Fruit fly (Drosophila melanogaster) whole organism, embryonic: ENCODE measurements around the gene AhcyL1.

Experiments
- B-H2 ChIP-seq: fragments of 200-800 bp; sonication (Bioruptor generic); optimal IDR thresholded peaks from 2 replicates; lab custom pipeline; 2018; ENCODE audit warnings: missing biosample characterization, mild to moderate bottlenecking, missing genetic modification characterization
- CG10543 ChIP-seq: fragments of 200-800 bp; sonication (Bioruptor generic); optimal IDR thresholded peaks from 3 replicates; lab custom pipeline; 2017; ENCODE audit warnings: missing biosample characterization, mild to moderate bottlenecking, missing genetic modification characterization, moderate library complexity
- CG10979 ChIP-seq: fragments of 200-800 bp; sonication (Bioruptor generic); optimal IDR thresholded peaks from 2 replicates; lab custom pipeline; 2018; ENCODE audit warnings: missing biosample characterization, mild to moderate bottlenecking, missing genetic modification characterization, moderate library complexity
- CG11504 ChIP-seq: fragments of 200-800 bp; sonication (Bioruptor generic); optimal IDR thresholded peaks from 3 replicates; lab custom pipeline; 2019; ENCODE audit warnings: missing biosample characterization, mild to moderate bottlenecking, missing genetic modification characterization, moderate library complexity
- CG13123 ChIP-seq: fragments of 200-800 bp; sonication (Bioruptor generic); optimal IDR thresholded peaks from 2 replicates; lab custom pipeline; 2016; ENCODE audit warnings: missing biosample characterization, missing genetic modification characterization
- CG15479 ChIP-seq: fragments of 200-800 bp; sonication (Bioruptor generic); optimal IDR thresholded peaks from 3 replicates; lab custom pipeline; 2019; ENCODE audit warnings: missing biosample characterization, mild to moderate bottlenecking, missing genetic modification characterization, moderate library complexity
- CG1603 ChIP-seq: fragments of 200-800 bp; sonication (Bioruptor generic); optimal IDR thresholded peaks from 2 replicates; lab custom pipeline; 2019; ENCODE audit warnings: missing biosample characterization, mild to moderate bottlenecking, missing genetic modification characterization, moderate library complexity
- CG16779 ChIP-seq: fragments of 200-800 bp; sonication (Bioruptor generic); IDR thresholded peaks from 2 replicates; pipeline ENCODE4 v1.3.6; 2022; ENCODE audit warnings: missing biosample characterization, missing genetic modification characterization
- CG16815 ChIP-seq: fragments of 200-800 bp; sonication (Bioruptor generic); optimal IDR thresholded peaks from 3 replicates; lab custom pipeline; 2017; ENCODE audit warnings: missing biosample characterization, mild to moderate bottlenecking, missing genetic modification characterization
- CG17829 ChIP-seq: fragments of 200-800 bp; optimal IDR thresholded peaks from 2 replicates; lab custom pipeline; 2019; ENCODE audit warnings: missing biosample characterization, mild to moderate bottlenecking, missing genetic modification characterization, moderate library complexity
- CG2199 ChIP-seq: fragments of 200-800 bp; sonication (Bioruptor generic); IDR thresholded peaks from 3 replicates; pipeline ENCODE4 v1.3.6; 2022; ENCODE audit warnings: missing biosample characterization, missing genetic modification characterization
- CG3163 ChIP-seq: fragments of 200-800 bp; sonication (Bioruptor generic); optimal IDR thresholded peaks from 3 replicates; lab custom pipeline; 2016; ENCODE audit warnings: missing biosample characterization, missing genetic modification characterization
- CG4360 ChIP-seq: fragments of 200-800 bp; sonication (Bioruptor generic); IDR thresholded peaks from 2 replicates; pipeline ENCODE4 v1.3.6; 2022; ENCODE audit warnings: missing biosample characterization, missing genetic modification characterization
- CG4820 ChIP-seq: fragments of 200-800 bp; sonication (Bioruptor generic); optimal IDR thresholded peaks from 3 replicates; lab custom pipeline; 2016; ENCODE audit warnings: missing biosample characterization, missing genetic modification characterization
- CG6854 ChIP-seq: fragments of 200-800 bp; sonication (Bioruptor generic); optimal IDR thresholded peaks from 3 replicates; lab custom pipeline; 2017; ENCODE audit warnings: missing biosample characterization, mild to moderate bottlenecking, missing genetic modification characterization
- CG7357 ChIP-seq: fragments of 200-800 bp; sonication (Bioruptor generic); IDR thresholded peaks from 3 replicates; pipeline ENCODE4 v1.3.6; 2022; ENCODE audit warnings: missing biosample characterization, missing genetic modification characterization
- CG7745 ChIP-seq: fragments of 200-800 bp; sonication (Bioruptor generic); optimal IDR thresholded peaks from 2 replicates; lab custom pipeline; 2018; ENCODE audit warnings: missing biosample characterization, mild to moderate bottlenecking, missing genetic modification characterization, moderate library complexity
- Dip3 ChIP-seq: fragments of 200-800 bp; sonication (Bioruptor generic); optimal IDR thresholded peaks from 3 replicates; lab custom pipeline; 2016; ENCODE audit warnings: missing biosample characterization, missing genetic modification characterization
- HLH4C ChIP-seq: fragments of 200-800 bp; sonication (Bioruptor generic); IDR thresholded peaks from 3 replicates; pipeline ENCODE4 v1.3.6; 2022; ENCODE audit warnings: missing biosample characterization, missing genetic modification characterization; ENCODE audit not compliant: partially characterized antibody
- Hr51 ChIP-seq, 2 experiments: fragments of 200-800 bp; sonication (Bioruptor generic); optimal IDR thresholded peaks; 2 replicates in 1 of 2; 3 replicates in 1 of 2; lab custom pipeline; 2016 to 2018; ENCODE audit warnings: missing biosample characterization in 2 of 2, missing genetic modification characterization in 2 of 2, mild to moderate bottlenecking in 1 of 2, moderate library complexity in 1 of 2
- Max ChIP-seq: fragments of 200-800 bp; sonication (Bioruptor generic); optimal IDR thresholded peaks from 2 replicates; lab custom pipeline; 2016; ENCODE audit warnings: missing biosample characterization, mild to moderate bottlenecking, missing genetic modification characterization
- Opbp ChIP-seq: fragments of 200-800 bp; sonication (Bioruptor generic); IDR thresholded peaks from 3 replicates; pipeline ENCODE4 v1.3.6; 2022; ENCODE audit warnings: missing biosample characterization, missing genetic modification characterization; ENCODE audit not compliant: partially characterized antibody
- Sin3A ChIP-seq: fragments of >200 bp; optimal IDR thresholded peaks from 2 replicates; lab custom pipeline; 2018
- Stat92E ChIP-seq, 3 experiments: fragments of >200 bp in 2 of 3; fragments of 200-800 bp in 1 of 3; sonication (Bioruptor generic) in 1 of 3; optimal IDR thresholded peaks; 2 replicates each; lab custom pipeline; 2017 to 2019; ENCODE audit warnings: missing biosample characterization in 3 of 3, missing genetic modification characterization in 3 of 3, mild to moderate bottlenecking in 1 of 3, moderate library complexity in 1 of 3
- Tbp ChIP-seq: fragments of >200 bp; optimal IDR thresholded peaks from 2 replicates; lab custom pipeline; 2018; ENCODE audit warnings: missing biosample characterization, missing genetic modification characterization
- Xbp1 ChIP-seq: fragments of 200-800 bp; sonication (Bioruptor generic); optimal IDR thresholded peaks from 3 replicates; lab custom pipeline; 2016; ENCODE audit warnings: missing biosample characterization, mild to moderate bottlenecking, missing genetic modification characterization
- ac ChIP-seq: fragments of 200-800 bp; sonication (Bioruptor generic); optimal IDR thresholded peaks from 3 replicates; lab custom pipeline; 2017; ENCODE audit warnings: missing biosample characterization, mild to moderate bottlenecking, missing genetic modification characterization
- cg ChIP-seq: fragments of 200-800 bp; sonication (Bioruptor generic); optimal IDR thresholded peaks from 3 replicates; lab custom pipeline; 2019; ENCODE audit warnings: missing biosample characterization, mild to moderate bottlenecking, missing genetic modification characterization, moderate library complexity
- corto ChIP-seq: fragments of 200-800 bp; sonication (Bioruptor generic); optimal IDR thresholded peaks from 2 replicates; lab custom pipeline; 2016; ENCODE audit warnings: missing biosample characterization, mild to moderate bottlenecking, missing genetic modification characterization, moderate library complexity
- crc ChIP-seq: fragments of 200-800 bp; sonication (Bioruptor generic); optimal IDR thresholded peaks from 2 replicates; lab custom pipeline; 2016; ENCODE audit warnings: missing biosample characterization, missing genetic modification characterization
- da ChIP-seq: fragments of 200-800 bp; sonication (Bioruptor generic); optimal IDR thresholded peaks from 2 replicates; lab custom pipeline; 2016; ENCODE audit warnings: missing biosample characterization, missing genetic modification characterization
- danr ChIP-seq: fragments of 200-800 bp; sonication (Bioruptor generic); IDR thresholded peaks from 2 replicates; pipeline ENCODE4 v1.3.6; 2022; ENCODE audit warnings: missing biosample characterization, missing genetic modification characterization
- dati ChIP-seq: fragments of 200-800 bp; sonication (Bioruptor generic); IDR thresholded peaks from 2 replicates; pipeline ENCODE4 v1.3.6; 2022; ENCODE audit warnings: missing biosample characterization, missing genetic modification characterization
- dimm ChIP-seq: fragments of 200-800 bp; sonication (Bioruptor generic); IDR thresholded peaks from 2 replicates; pipeline ENCODE4 v1.3.6; 2022; ENCODE audit warnings: missing biosample characterization, missing genetic modification characterization
- gt ChIP-seq: fragments of 200-800 bp; sonication (Bioruptor generic); IDR thresholded peaks from 2 replicates; pipeline ENCODE4 v1.3.6; 2022; ENCODE audit warnings: missing biosample characterization, missing genetic modification characterization
- jumu ChIP-seq: fragments of 200-800 bp; sonication (Bioruptor generic); optimal IDR thresholded peaks from 3 replicates; lab custom pipeline; 2016; ENCODE audit warnings: missing biosample characterization, missing genetic modification characterization
- lola ChIP-seq, 3 experiments: fragments of >200 bp in 2 of 3; fragments of 200-800 bp in 1 of 3; sonication (Bioruptor generic) in 1 of 3; optimal IDR thresholded peaks; 2 replicates each; lab custom pipeline; 2017 to 2019; ENCODE audit warnings: missing biosample characterization in 3 of 3, missing genetic modification characterization in 3 of 3, mild to moderate bottlenecking in 1 of 3, moderate library complexity in 1 of 3
- mam ChIP-seq: fragments of 200-800 bp; sonication (Bioruptor generic); optimal IDR thresholded peaks from 3 replicates; lab custom pipeline; 2016; ENCODE audit warnings: missing biosample characterization, missing genetic modification characterization
- nmo ChIP-seq: fragments of 200-800 bp; sonication (Bioruptor generic); optimal IDR thresholded peaks from 2 replicates; lab custom pipeline; 2018; ENCODE audit warnings: missing biosample characterization, mild to moderate bottlenecking, missing genetic modification characterization, moderate library complexity
- oc ChIP-seq: fragments of 200-800 bp; sonication (Bioruptor generic); optimal IDR thresholded peaks from 2 replicates; lab custom pipeline; 2018; ENCODE audit warnings: missing biosample characterization, mild to moderate bottlenecking, missing genetic modification characterization, moderate library complexity
- pb ChIP-seq: fragments of 200-800 bp; sonication (Bioruptor generic); optimal IDR thresholded peaks from 3 replicates; lab custom pipeline; 2016; ENCODE audit warnings: missing biosample characterization, missing genetic modification characterization
- pum ChIP-seq: fragments of 200-800 bp; sonication (Bioruptor generic); optimal IDR thresholded peaks from 2 replicates; lab custom pipeline; 2016; ENCODE audit warnings: missing biosample characterization, missing genetic modification characterization
- row ChIP-seq: fragments of 200-800 bp; sonication (Bioruptor generic); IDR thresholded peaks from 3 replicates; pipeline ENCODE4 v1.3.6; 2022; ENCODE audit warnings: missing biosample characterization, missing genetic modification characterization
- run ChIP-seq: fragments of 200-800 bp; sonication (Bioruptor generic); optimal IDR thresholded peaks from 3 replicates; lab custom pipeline; 2018; ENCODE audit warnings: missing biosample characterization, mild to moderate bottlenecking, missing genetic modification characterization
- slp2 ChIP-seq: fragments of 200-800 bp; sonication (Bioruptor generic); optimal IDR thresholded peaks from 2 replicates; lab custom pipeline; 2016; ENCODE audit warnings: missing biosample characterization, missing genetic modification characterization
- vfl ChIP-seq: fragments of 200-800 bp; sonication (Bioruptor generic); optimal IDR thresholded peaks from 2 replicates; lab custom pipeline; 2016; ENCODE audit warnings: missing biosample characterization, missing genetic modification characterization
- wor ChIP-seq: fragments of 200-800 bp; sonication (Bioruptor generic); IDR thresholded peaks from 2 replicates; pipeline ENCODE4 v1.3.6; 2022; ENCODE audit warnings: missing biosample characterization, missing genetic modification characterization
- z ChIP-seq: fragments of 200-800 bp; sonication (Bioruptor generic); IDR thresholded peaks from 3 replicates; pipeline ENCODE4 v1.3.6; 2022; ENCODE audit warnings: missing biosample characterization, missing genetic modification characterization
- zen2 ChIP-seq: fragments of 200-800 bp; sonication (Bioruptor generic); IDR thresholded peaks from 3 replicates; pipeline ENCODE4 v1.3.6; 2022; ENCODE audit warnings: missing biosample characterization, missing genetic modification characterization; ENCODE audit not compliant: partially characterized antibody

AhcyL1 gene

DNA sequence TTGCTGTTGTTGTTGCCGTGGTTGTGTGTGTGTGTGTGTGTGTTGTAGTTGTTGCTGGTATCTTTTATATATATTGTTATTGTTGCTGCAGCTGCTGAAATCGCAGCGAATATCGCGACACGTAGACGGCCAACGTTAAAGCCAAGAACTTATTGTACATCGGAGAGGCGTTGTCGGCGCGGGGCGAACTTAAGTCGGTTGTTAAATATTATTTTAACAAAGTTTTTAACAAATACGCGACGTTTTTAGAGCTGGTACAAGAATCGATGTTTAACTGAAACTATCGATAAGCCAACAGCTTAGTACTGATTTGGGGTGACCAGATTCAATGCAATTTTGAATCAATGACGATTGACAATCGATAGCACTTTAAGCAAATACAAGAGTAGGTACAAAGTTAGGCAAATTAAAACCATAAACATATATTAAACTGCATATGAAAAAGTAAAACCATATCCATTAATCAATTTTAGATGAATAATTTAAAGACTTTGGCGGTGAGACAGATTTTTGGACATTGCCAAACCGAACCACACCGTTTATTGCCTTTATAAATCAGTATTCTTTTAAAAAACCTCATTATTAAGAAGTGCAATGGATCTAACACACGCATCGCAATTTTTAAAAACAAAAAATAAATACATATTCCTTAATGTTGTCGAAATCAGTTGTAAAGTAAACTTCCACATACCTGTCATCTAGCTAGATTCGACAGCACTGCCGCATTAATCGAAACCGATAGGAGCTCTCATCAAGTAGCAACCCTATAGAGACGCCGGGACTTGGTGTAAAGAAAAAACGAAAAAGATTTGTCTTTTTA, 5.6 kb downstream of the AhcyL1 start, which contains the start of the genes Mrtf and Non2 (continued):
- TF ChIP-seq cg (GFP tag; lab: Kevin White, UChicago), result peak; percentile 91
- no peak for TF ChIP-seq gt (GFP tag; lab: Robert Waterston, UW)
- TF ChIP-seq CG16815 (GFP tag; lab: Kevin White, UChicago), result peak; percentile 42
- no peak for TF ChIP-seq run (tag; lab: Kevin White, UChicago)
- peak; percentile 82 for TF ChIP-seq zen2 (GFP tag; lab: Robert Waterston, UW)
- TF ChIP-seq HLH4C (GFP tag; lab: Robert Waterston, UW), result peak; percentile 88
- peak; percentile 61 for TF ChIP-seq CG4820 (GFP tag; lab: Kevin White, UChicago)
- TF ChIP-seq CG15479 (GFP tag; lab: Kevin White, UChicago), result no peak
- peak; percentile 18 for TF ChIP-seq CG1603 (tag; lab: Kevin White, UChicago)
- peak; percentile 72 for TF ChIP-seq nmo (GFP tag; lab: Kevin White, UChicago)
- TF ChIP-seq mam (GFP tag; lab: Kevin White, UChicago), result peak; percentile 72
- peak; percentile 38 for TF ChIP-seq slp2
- TF ChIP-seq CG10543 (GFP tag; lab: Kevin White, UChicago), result peak; percentile 58
- no peak for TF ChIP-seq dimm
- TF ChIP-seq CG10979 (tag; lab: Kevin White, UChicago), result peak; percentile 36
- TF ChIP-seq corto, result no peak
- peak; percentile 47 for TF ChIP-seq CG6854 (GFP tag; lab: Kevin White, UChicago)
- peak in 1 of 3 experiments; percentile 60 for TF ChIP-seq lola (GFP tag; optimal IDR thresholded peaks at IDR 0.05; lab: Kevin White, UChicago)
- peak; percentile 69 for TF ChIP-seq Dip3 (GFP tag; lab: Kevin White, UChicago)
- no peak for TF ChIP-seq ac
- TF ChIP-seq wor (GFP tag; lab: Robert Waterston, UW), result no peak
- no peak for TF ChIP-seq danr (GFP tag; lab: Robert Waterston, UW)
- TF ChIP-seq CG2199 (GFP tag; lab: Robert Waterston, UW), result no peak
- no peak for TF ChIP-seq dati (GFP tag; lab: Robert Waterston, UW)
- TF ChIP-seq CG7745 (tag; lab: Kevin White, UChicago), result no peak
- no peak for TF ChIP-seq Stat92E (GFP tag; optimal IDR thresholded peaks at IDR 0.05; lab: Kevin White, UChicago)
- 0 out of 2 replicates have a peak, but pooled peaks have one; percentile 5 for TF ChIP-seq CG16779 (GFP tag; lab: Robert Waterston, UW)
- no peak for TF ChIP-seq Tbp (GFP tag; lab: Kevin White, UChicago)
- peak; percentile 95 for TF ChIP-seq CG4360 (GFP tag; lab: Robert Waterston, UW)
- TF ChIP-seq B-H2 (GFP tag; lab: Kevin White, UChicago), result peak; percentile 50
- no peak; the same call in 2 of the 3 replicates for TF ChIP-seq CG7357 (GFP tag; lab: Robert Waterston, UW)
- TF ChIP-seq Xbp1 (GFP tag; lab: Kevin White, UChicago), result peak; percentile 75
- peak; percentile 63 for TF ChIP-seq vfl
- TF ChIP-seq Max (GFP tag; lab: Kevin White, UChicago), result peak; percentile 25
- TF ChIP-seq CG13123 (GFP tag; lab: Kevin White, UChicago), result no peak
- peak; percentile 32 for TF ChIP-seq da (GFP tag; lab: Kevin White, UChicago)
- TF ChIP-seq z (GFP tag; lab: Robert Waterston, UW), result no peak
- no peak for TF ChIP-seq crc
- TF ChIP-seq Sin3A (lab: Kevin White, UChicago), result peak; percentile 42
- TF ChIP-seq Opbp (GFP tag; lab: Robert Waterston, UW), result peak; percentile 81; the same call in 2 of the 3 replicates
- TF ChIP-seq jumu (GFP tag; lab: Kevin White, UChicago), result peak; percentile 59
- TF ChIP-seq CG17829 (tag; lab: Kevin White, UChicago), result peak; percentile 54
- TF ChIP-seq pum (GFP tag; lab: Kevin White, UChicago), result peak; percentile 60
- TF ChIP-seq Hr51 (GFP tag; optimal IDR thresholded peaks at IDR 0.05; lab: Kevin White, UChicago), result peak; percentile 49 to 57
- TF ChIP-seq oc, result no peak
- TF ChIP-seq CG11504, result peak; percentile 62
- TF ChIP-seq row (GFP tag; lab: Robert Waterston, UW), result peak; percentile 78
- peak; percentile 15 for TF ChIP-seq pb
- peak; percentile 5 for TF ChIP-seq CG3163 (GFP tag; lab: Kevin White, UChicago)
